Fruit fly (Drosophila melanogaster) whole organism, embryonic: Measurements from ENCODE around the gene CRAT.

ENCODE experiments used
- CG1529 ChIP-seq: fragments of 200-800 bp; sonication (Bioruptor generic); optimal IDR thresholded peaks from 3 replicates; lab custom pipeline; 2018; ENCODE audit warnings: missing biosample characterization, missing genetic modification characterization
- bowl ChIP-seq: fragments of 200-800 bp; sonication (Bioruptor generic); IDR thresholded peaks from 2 replicates; pipeline ENCODE4 v1.3.6; 2022; ENCODE audit warnings: missing biosample characterization, missing genetic modification characterization
- sd ChIP-seq: fragments of 200-800 bp; sonication (Bioruptor generic); optimal IDR thresholded peaks from 3 replicates; lab custom pipeline; 2018; ENCODE audit warnings: missing biosample characterization, mild to moderate bottlenecking, missing genetic modification characterization, moderate library complexity

dm6 chr3R:6413771-6414438, 38.1 kb upstream of the CRAT start:
- TF ChIP-seq sd (peak; percentile 69), bowl (GFP tag; lab: Robert Waterston, UW) (no peak), CG1529 (GFP tag; lab: Kevin White, UChicago) (no peak)
